Worm (Caenorhabditis elegans) whole organism, young adult: ENCODE data around the gene math-42.

ENCODE experiments used
- fkh-3 ChIP-seq: sonication (generic microtip); optimal IDR thresholded peaks from 2 replicates; lab custom pipeline; 2016; ENCODE audit warnings: mild to moderate bottlenecking, missing genetic modification characterization, missing compliant biosample characterization
- hlh-26 ChIP-seq: fragments of 200-800 bp; sonication (Bioruptor generic); conservative IDR thresholded peaks from 2 replicates; pipeline ENCODE4 v1.3.6; 2022; ENCODE audit warnings: missing genetic modification reagents, missing genetic modification characterization, missing compliant biosample characterization
- mcd-1 ChIP-seq: fragments of 200-800 bp; sonication (Bioruptor generic); IDR thresholded peaks from 2 replicates; pipeline ENCODE4 v1.3.6; 2022; ENCODE audit warnings: missing genetic modification reagents, missing genetic modification characterization, missing compliant biosample characterization
- nfya-2 ChIP-seq: fragments of 200-800 bp; sonication (Bioruptor generic); IDR thresholded peaks from 2 replicates; pipeline ENCODE4 v1.3.6; 2022; ENCODE audit warnings: missing genetic modification reagents, missing genetic modification characterization, missing compliant biosample characterization
- pha-4 ChIP-seq: fragments of 150-350 bp; sonication (generic microtip); optimal IDR thresholded peaks from 2 replicates; lab custom pipeline; 2014; ENCODE audit warnings: missing biosample characterization, missing genetic modification reagents, missing genetic modification characterization
- unc-62 ChIP-seq: fragments of 150-350 bp; optimal IDR thresholded peaks from 2 replicates; lab custom pipeline; 2014; ENCODE audit warnings: missing biosample characterization, missing genetic modification reagents, missing genetic modification characterization

- TF ChIP-seq mcd-1 (GFP tag; lab: Robert Waterston, UW) (no peak), pha-4 (tag; lab: Kevin White, UChicago) (no peak), unc-62 (GFP tag; lab: Kevin White, UChicago) (no peak), nfya-2 (GFP tag; lab: Robert Waterston, UW) (no peak), fkh-3 (tag; lab: Kevin White, UChicago) (no peak), hlh-26 (GFP tag; lab: Robert Waterston, UW) (no peak)
Measured at ce11 chrII:2051372-2051771, 48.4 kb upstream of the math-42 start, which contains the start of gene fbxb-35.
